Fruit fly (Drosophila melanogaster) whole organism, embryonic: ENCODE results near the gene Ugt36F1.

Experiments used
- BtbVII ChIP-seq: fragments of 200-800 bp; sonication (Bioruptor generic); optimal IDR thresholded peaks from 3 replicates; lab custom pipeline; 2017; ENCODE audit warnings: missing biosample characterization, mild to moderate bottlenecking, missing genetic modification characterization
- CG10543 ChIP-seq: fragments of 200-800 bp; sonication (Bioruptor generic); optimal IDR thresholded peaks from 3 replicates; lab custom pipeline; 2017; ENCODE audit warnings: missing biosample characterization, mild to moderate bottlenecking, missing genetic modification characterization, moderate library complexity
- CG10979 ChIP-seq: fragments of 200-800 bp; sonication (Bioruptor generic); optimal IDR thresholded peaks from 2 replicates; lab custom pipeline; 2018; ENCODE audit warnings: missing biosample characterization, mild to moderate bottlenecking, missing genetic modification characterization, moderate library complexity
- CG11247 ChIP-seq: fragments of 200-800 bp; sonication (Bioruptor generic); IDR thresholded peaks from 2 replicates; pipeline ENCODE4 v1.3.6; 2022; ENCODE audit warnings: missing biosample characterization, missing genetic modification characterization
- CG12071 ChIP-seq: fragments of 200-800 bp; sonication (Bioruptor generic); optimal IDR thresholded peaks from 3 replicates; lab custom pipeline; 2018; ENCODE audit warnings: missing biosample characterization, mild to moderate bottlenecking, missing genetic modification characterization
- CG12104 ChIP-seq: fragments of 200-800 bp; sonication (Bioruptor generic); optimal IDR thresholded peaks from 3 replicates; lab custom pipeline; 2016; ENCODE audit warnings: missing biosample characterization, missing genetic modification characterization
- CG12391 ChIP-seq: fragments of 200-800 bp; sonication (Bioruptor generic); optimal IDR thresholded peaks from 3 replicates; lab custom pipeline; 2018; ENCODE audit warnings: missing biosample characterization, mild to moderate bottlenecking, missing genetic modification characterization, moderate library complexity
- CG12659 ChIP-seq: fragments of 200-800 bp; sonication (Bioruptor generic); optimal IDR thresholded peaks from 3 replicates; lab custom pipeline; 2017; ENCODE audit warnings: mild to moderate bottlenecking, missing biosample characterization, missing genetic modification reagents, missing genetic modification characterization
- CG13296 ChIP-seq: fragments of 200-800 bp; sonication (Bioruptor generic); optimal IDR thresholded peaks from 3 replicates; lab custom pipeline; 2018; ENCODE audit warnings: missing biosample characterization, mild to moderate bottlenecking, missing genetic modification characterization
- CG14050 ChIP-seq: fragments of 200-800 bp; sonication (Bioruptor generic); IDR thresholded peaks from 3 replicates; pipeline ENCODE4 v1.3.6; 2022; ENCODE audit warnings: missing biosample characterization, missing genetic modification characterization
- CG18476 ChIP-seq: fragments of 200-800 bp; sonication (Bioruptor generic); optimal IDR thresholded peaks from 2 replicates; lab custom pipeline; 2016; ENCODE audit warnings: missing biosample characterization, mild to moderate bottlenecking, missing genetic modification characterization
- CG2678 ChIP-seq: fragments of 200-800 bp; sonication (Bioruptor generic); optimal IDR thresholded peaks from 3 replicates; lab custom pipeline; 2019; ENCODE audit warnings: missing biosample characterization, mild to moderate bottlenecking, missing genetic modification characterization, moderate library complexity
- CG2712 ChIP-seq: fragments of 200-800 bp; optimal IDR thresholded peaks from 3 replicates; lab custom pipeline; 2019; ENCODE audit warnings: missing biosample characterization, mild to moderate bottlenecking, missing genetic modification characterization, moderate library complexity
- CG31441 ChIP-seq: fragments of 200-800 bp; sonication (Bioruptor generic); IDR thresholded peaks from 2 replicates; pipeline ENCODE4 v1.3.6; 2022; ENCODE audit warnings: missing biosample characterization, missing genetic modification characterization
- CG4282 ChIP-seq: fragments of 200-800 bp; sonication (Bioruptor generic); optimal IDR thresholded peaks from 2 replicates; lab custom pipeline; 2016; ENCODE audit warnings: missing biosample characterization, missing genetic modification characterization
- CG4360 ChIP-seq: fragments of 200-800 bp; sonication (Bioruptor generic); IDR thresholded peaks from 2 replicates; pipeline ENCODE4 v1.3.6; 2022; ENCODE audit warnings: missing biosample characterization, missing genetic modification characterization
- CG4404 ChIP-seq: fragments of 200-800 bp; sonication (Bioruptor generic); IDR thresholded peaks from 2 replicates; pipeline ENCODE4 v1.3.6; 2022; ENCODE audit warnings: missing biosample characterization, missing genetic modification characterization
- CG6175 ChIP-seq: fragments of 200-800 bp; sonication (Bioruptor generic); IDR thresholded peaks from 3 replicates; pipeline ENCODE4 v1.3.6; 2022; ENCODE audit warnings: missing biosample characterization, missing genetic modification characterization
- CG7372 ChIP-seq: fragments of 200-800 bp; sonication (Bioruptor generic); IDR thresholded peaks from 2 replicates; pipeline ENCODE4 v1.3.6; 2022; ENCODE audit warnings: missing biosample characterization, missing genetic modification characterization
- CG7786 ChIP-seq: fragments of 200-800 bp; sonication (Bioruptor generic); optimal IDR thresholded peaks from 2 replicates; lab custom pipeline; 2016; ENCODE audit warnings: missing biosample characterization, missing genetic modification characterization
- CG8388 ChIP-seq: fragments of 200-800 bp; sonication (Bioruptor generic); optimal IDR thresholded peaks from 2 replicates; lab custom pipeline; 2019; ENCODE audit warnings: missing biosample characterization, mild to moderate bottlenecking, missing genetic modification characterization, moderate library complexity
- CG9215 ChIP-seq: fragments of 200-800 bp; sonication (Bioruptor generic); IDR thresholded peaks from 2 replicates; pipeline ENCODE4 v1.3.6; 2022; ENCODE audit warnings: missing biosample characterization, missing genetic modification characterization
- CoRest ChIP-seq: fragments of 200-800 bp; sonication (Bioruptor generic); optimal IDR thresholded peaks from 3 replicates; lab custom pipeline; 2018; ENCODE audit warnings: missing biosample characterization, mild to moderate bottlenecking, missing genetic modification characterization, moderate library complexity
- Ets97D ChIP-seq: fragments of 200-800 bp; sonication (Bioruptor generic); optimal IDR thresholded peaks from 3 replicates; lab custom pipeline; 2016; ENCODE audit warnings: missing biosample characterization, missing genetic modification characterization
- HLHmδ ChIP-seq: fragments of 200-800 bp; sonication (Bioruptor generic); optimal IDR thresholded peaks from 2 replicates; lab custom pipeline; 2018; ENCODE audit warnings: missing biosample characterization, mild to moderate bottlenecking, missing genetic modification characterization, moderate library complexity
- Hmr ChIP-seq: fragments of 200-800 bp; sonication (Bioruptor generic); optimal IDR thresholded peaks from 3 replicates; lab custom pipeline; 2017; ENCODE audit warnings: mild to moderate bottlenecking, missing biosample characterization, missing genetic modification reagents, missing genetic modification characterization
- Hr78 ChIP-seq, 2 experiments: fragments of 200-800 bp in 1 of 2; fragments of >200 bp in 1 of 2; sonication (Bioruptor generic) in 1 of 2; optimal IDR thresholded peaks; 2 replicates each; lab custom pipeline; 2017 to 2019; ENCODE audit warnings: missing biosample characterization in 2 of 2, missing genetic modification characterization in 2 of 2, mild to moderate bottlenecking in 1 of 2, moderate library complexity in 1 of 2
- Kr ChIP-seq: fragments of 200-800 bp; sonication (Bioruptor generic); optimal IDR thresholded peaks from 2 replicates; lab custom pipeline; 2017; ENCODE audit warnings: missing biosample characterization, mild to moderate bottlenecking, missing genetic modification characterization
- Neu2 ChIP-seq: fragments of 200-800 bp; sonication (Bioruptor generic); optimal IDR thresholded peaks from 3 replicates; lab custom pipeline; 2016; ENCODE audit warnings: missing biosample characterization, missing genetic modification characterization, borderline replicate concordance
- Oaz ChIP-seq: fragments of 200-800 bp; sonication (Bioruptor generic); IDR thresholded peaks from 2 replicates; pipeline ENCODE4 v1.3.6; 2022; ENCODE audit warnings: missing biosample characterization, missing genetic modification characterization
- Poxn ChIP-seq: fragments of 200-800 bp; sonication (Bioruptor generic); IDR thresholded peaks from 2 replicates; pipeline ENCODE4 v1.3.6; 2022; ENCODE audit warnings: missing biosample characterization, missing genetic modification characterization
- Vsx1 ChIP-seq: fragments of 200-800 bp; sonication (Bioruptor generic); optimal IDR thresholded peaks from 2 replicates; lab custom pipeline; 2017; ENCODE audit warnings: missing biosample characterization, mild to moderate bottlenecking, missing genetic modification characterization, missing genetic modification reagents
- ash1 ChIP-seq: fragments of 200-800 bp; sonication (Bioruptor generic); optimal IDR thresholded peaks from 2 replicates; lab custom pipeline; 2018; ENCODE audit warnings: missing biosample characterization, mild to moderate bottlenecking, missing genetic modification characterization
- chif ChIP-seq, 2 experiments: fragments of 200-800 bp; sonication (Bioruptor generic); optimal IDR thresholded peaks; 3 replicates each; lab custom pipeline; 2016; ENCODE audit warnings: missing biosample characterization in 2 of 2, missing genetic modification characterization in 2 of 2
- eve ChIP-seq, 2 experiments: fragments of >200 bp; optimal IDR thresholded peaks; 2 replicates each; lab custom pipeline; 2017; ENCODE audit warnings: missing biosample characterization in 2 of 2, missing genetic modification characterization in 2 of 2
- eyg ChIP-seq: fragments of 200-800 bp; sonication (Bioruptor generic); optimal IDR thresholded peaks from 3 replicates; lab custom pipeline; 2016; ENCODE audit warnings: missing biosample characterization, missing genetic modification characterization
- fu2 ChIP-seq: fragments of 200-800 bp; sonication (Bioruptor generic); optimal IDR thresholded peaks from 2 replicates; lab custom pipeline; 2016; ENCODE audit warnings: missing biosample characterization, missing genetic modification characterization
- her ChIP-seq: fragments of 200-800 bp; sonication (Bioruptor generic); optimal IDR thresholded peaks from 2 replicates; lab custom pipeline; 2016; ENCODE audit warnings: missing biosample characterization, missing genetic modification characterization
- insv ChIP-seq, 2 experiments: fragments of 200-800 bp; sonication (Bioruptor generic); optimal IDR thresholded peaks; 3 replicates each; lab custom pipeline; 2016 to 2018; ENCODE audit warnings: missing biosample characterization in 2 of 2, missing genetic modification characterization in 2 of 2
- lbe ChIP-seq: fragments of 200-800 bp; sonication (Bioruptor generic); optimal IDR thresholded peaks from 2 replicates; lab custom pipeline; 2016; ENCODE audit warnings: missing biosample characterization, mild to moderate bottlenecking, missing genetic modification characterization
- lola ChIP-seq, 3 experiments: fragments of >200 bp in 2 of 3; fragments of 200-800 bp in 1 of 3; sonication (Bioruptor generic) in 1 of 3; optimal IDR thresholded peaks; 2 replicates each; lab custom pipeline; 2017 to 2019; ENCODE audit warnings: missing biosample characterization in 3 of 3, missing genetic modification characterization in 3 of 3, mild to moderate bottlenecking in 1 of 3, moderate library complexity in 1 of 3
- nerfin-1 ChIP-seq: fragments of 200-800 bp; sonication (Bioruptor generic); optimal IDR thresholded peaks from 3 replicates; lab custom pipeline; 2019; ENCODE audit warnings: missing biosample characterization, mild to moderate bottlenecking, missing genetic modification characterization, moderate library complexity
- sc ChIP-seq, 3 experiments: fragments of >200 bp in 2 of 3; fragments of 200-800 bp in 1 of 3; sonication (Bioruptor generic) in 1 of 3; optimal IDR thresholded peaks; 2 replicates in 2 of 3; 3 replicates in 1 of 3; lab custom pipeline; 2017; ENCODE audit warnings: mild to moderate bottlenecking in 1 of 3, missing biosample characterization in 1 of 3, missing genetic modification characterization in 1 of 3, missing genetic modification reagents in 1 of 3
- slbo ChIP-seq: fragments of 200-800 bp; sonication (Bioruptor generic); IDR thresholded peaks from 2 replicates; pipeline ENCODE4 v1.3.6; 2022; ENCODE audit warnings: missing biosample characterization, missing genetic modification characterization
- sug ChIP-seq: fragments of 200-800 bp; optimal IDR thresholded peaks from 2 replicates; lab custom pipeline; 2019; ENCODE audit warnings: missing biosample characterization, mild to moderate bottlenecking, missing genetic modification characterization, moderate library complexity
- tll ChIP-seq, 2 experiments: fragments of 200-800 bp in 1 of 2; fragments of >200 bp in 1 of 2; sonication (Bioruptor generic) in 1 of 2; optimal IDR thresholded peaks; 2 replicates each; lab custom pipeline; 2017 to 2019; ENCODE audit warnings: missing biosample characterization in 2 of 2, missing genetic modification characterization in 2 of 2, mild to moderate bottlenecking in 1 of 2, moderate library complexity in 1 of 2
- trem ChIP-seq: fragments of 200-800 bp; optimal IDR thresholded peaks from 3 replicates; lab custom pipeline; 2019; ENCODE audit warnings: missing biosample characterization, mild to moderate bottlenecking, missing genetic modification characterization, moderate library complexity
- unpg ChIP-seq: fragments of 200-800 bp; sonication (Bioruptor generic); optimal IDR thresholded peaks from 3 replicates; lab custom pipeline; 2018; ENCODE audit warnings: missing biosample characterization, mild to moderate bottlenecking, missing genetic modification characterization, moderate library complexity
- wek ChIP-seq: fragments of 200-800 bp; sonication (Bioruptor generic); optimal IDR thresholded peaks from 3 replicates; lab custom pipeline; 2018; ENCODE audit warnings: missing biosample characterization, mild to moderate bottlenecking, missing genetic modification characterization, moderate library complexity

The Ugt36F1 gene

dm6 chr2L:18857635-18858059 lies 38.5 kb downstream of the Ugt36F1 start (continued):
- TF ChIP-seq CG10979 (tag; lab: Kevin White, UChicago) (peak; percentile 87), fu2 (peak; percentile 82), Hmr (GFP tag; lab: Kevin White, UChicago) (peak; percentile 92), CG31441 (peak; percentile 89), Vsx1 (GFP tag; lab: Kevin White, UChicago) (peak; percentile 84), slbo (GFP tag; lab: Robert Waterston, UW) (peak; percentile 94), CG18476 (GFP tag; lab: Kevin White, UChicago) (peak; percentile 61), CG12104 (peak; percentile 69), CG10543 (GFP tag; lab: Kevin White, UChicago) (peak; percentile 89), CG4282 (GFP tag; lab: Kevin White, UChicago) (peak; percentile 77), Hr78 (GFP tag; optimal IDR thresholded peaks at IDR 0.05; lab: Kevin White, UChicago) (no peak), CG4404 (GFP tag; lab: Robert Waterston, UW) (peak; percentile 81), wek (GFP tag; lab: Kevin White, UChicago) (peak; percentile 78), trem (tag; lab: Kevin White, UChicago) (peak; percentile 80), CG2712 (tag; lab: Kevin White, UChicago) (peak; percentile 94), insv (GFP tag; optimal IDR thresholded peaks at IDR 0.05; lab: Kevin White, UChicago) (peak in 1 of 2 experiments; percentile 49), Poxn (GFP tag; lab: Robert Waterston, UW) (peak; percentile 74), Oaz (GFP tag; lab: Robert Waterston, UW) (peak; percentile 84), tll (GFP tag; optimal IDR thresholded peaks at IDR 0.05; lab: Kevin White, UChicago) (no peak), lbe (GFP tag; lab: Kevin White, UChicago) (peak; percentile 96), nerfin-1 (peak; percentile 87), ash1 (GFP tag; lab: Kevin White, UChicago) (no peak), CoRest (tag; lab: Kevin White, UChicago) (peak; percentile 94), unpg (GFP tag; lab: Kevin White, UChicago) (peak; percentile 95), CG12659 (peak; percentile 95), chif (GFP tag; optimal IDR thresholded peaks at IDR 0.05; lab: Kevin White, UChicago) (peak; percentile 87 to 93), CG11247 (GFP tag; lab: Robert Waterston, UW) (peak; percentile 81), CG4360 (peak; percentile 55), HLHmδ (no peak), CG12071 (GFP tag; lab: Kevin White, UChicago) (peak; percentile 88), CG9215 (GFP tag; lab: Robert Waterston, UW) (peak; percentile 99), lola (GFP tag; optimal IDR thresholded peaks at IDR 0.05; lab: Kevin White, UChicago) (peak in 1 of 3 experiments; percentile 79), her (GFP tag; lab: Kevin White, UChicago) (peak; percentile 78), eyg (GFP tag; lab: Kevin White, UChicago) (peak; percentile 61), eve (GFP tag; optimal IDR thresholded peaks at IDR 0.05; lab: Kevin White, UChicago) (no peak), CG2678 (peak; percentile 95), CG6175 (peak; percentile 84; the same call in 2 of the 3 replicates), sug (tag; lab: Kevin White, UChicago) (peak; percentile 84), CG7372 (peak; percentile 91), BtbVII (GFP tag; lab: Kevin White, UChicago) (peak; percentile 88), CG14050 (GFP tag; lab: Robert Waterston, UW) (peak; percentile 91), sc (optimal IDR thresholded peaks at IDR 0.05; lab: Kevin White, UChicago) (no peak), sc (GFP tag; optimal IDR thresholded peaks at IDR 0.05; lab: Kevin White, UChicago) (peak; percentile 78), CG7786 (GFP tag; lab: Kevin White, UChicago) (peak; percentile 88), Neu2 (GFP tag; lab: Kevin White, UChicago) (no peak), CG13296 (GFP tag; lab: Kevin White, UChicago) (peak; percentile 93), CG8388 (GFP tag; lab: Kevin White, UChicago) (peak; percentile 89), Kr (no peak), CG12391 (tag; lab: Kevin White, UChicago) (peak; percentile 93), Ets97D (GFP tag; lab: Kevin White, UChicago) (peak; percentile 60)
